Worm (Caenorhabditis elegans) whole organism, early embryonic: ENCODE results near the gene pept-1.

Experiments
- F13C5.2 ChIP-seq: sonication (generic microtip); optimal IDR thresholded peaks from 2 replicates; lab custom pipeline; 2017; ENCODE audit warnings: mild to moderate bottlenecking, missing genetic modification characterization, inconsistent platforms, missing compliant biosample characterization
- aly-1 ChIP-seq: sonication (generic microtip); optimal IDR thresholded peaks from 2 replicates; lab custom pipeline; 2016; ENCODE audit warnings: missing genetic modification characterization, missing compliant biosample characterization
- ama-1 ChIP-seq: fragments of 150-350 bp; optimal IDR thresholded peaks from 2 replicates; lab custom pipeline; 2014
- tbx-11 ChIP-seq: fragments of 200-800 bp; sonication (Bioruptor generic); IDR thresholded peaks from 2 replicates; pipeline ENCODE4 v1.3.6; 2022; ENCODE audit warnings: missing genetic modification characterization, missing compliant biosample characterization
- tbx-37 ChIP-seq: fragments of 200-800 bp; sonication (Bioruptor generic); conservative IDR thresholded peaks from 2 replicates; pipeline ENCODE4 v1.3.6; 2022; ENCODE audit warnings: missing genetic modification reagents, missing genetic modification characterization, missing compliant biosample characterization

- no peak for TF ChIP-seq tbx-11 (GFP tag; lab: Robert Waterston, UW)
- no peak for TF ChIP-seq aly-1 (tag; lab: Kevin White, UChicago)
- TF ChIP-seq ama-1 (lab: Kevin White, UChicago): no peak
- no peak for TF ChIP-seq F13C5.2 (tag; lab: Kevin White, UChicago)
- no peak for TF ChIP-seq tbx-37 (GFP tag; lab: Robert Waterston, UW)
These were observed 48.0 kb upstream of the pept-1 start for ce11 chrX:6408713-6409112.
